Worm (Caenorhabditis elegans): Measurements from ENCODE around the gene C03B1.17.

Gene C03B1.17

DNA sequence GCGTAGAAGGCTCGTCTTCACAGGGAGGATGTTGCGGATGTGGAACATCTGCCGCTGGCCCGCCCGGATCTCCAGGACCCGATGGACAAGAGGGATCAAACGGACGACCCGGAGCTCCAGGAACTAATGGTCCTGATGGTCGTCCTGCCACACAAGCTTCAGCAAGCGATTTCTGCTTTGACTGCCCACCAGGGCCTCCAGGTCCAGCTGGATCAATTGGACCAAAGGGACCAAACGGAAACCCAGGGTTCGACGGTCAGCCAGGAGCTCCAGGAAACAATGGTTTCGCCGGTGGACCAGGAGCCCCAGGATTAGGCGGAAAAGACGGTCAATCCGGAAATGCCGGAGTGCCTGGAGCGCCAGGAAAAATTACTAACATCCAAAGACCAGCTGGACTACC is 38.8 kb upstream of the C03B1.17 start:
- TF ChIP-seq lin-26 (GFP tag; IDR thresholded peaks at IDR 0.05) (0 out of 2 replicates have a peak, but pooled peaks have one; percentile 20), F57A8.1 (GFP tag; optimal IDR thresholded peaks at IDR 0.05) (no peak), die-1 (tag; optimal IDR thresholded peaks at IDR 0.05) (no peak), ceh-79 (tag; optimal IDR thresholded peaks at IDR 0.05) (peak; percentile 16), F49E8.2 (tag; optimal IDR thresholded peaks at IDR 0.05; ENCODE audit: insufficient read depth) (no peak), zfh-2 (GFP tag; conservative IDR thresholded peaks at IDR 0.05) (peak; percentile 78), B0336.3 (GFP tag; IDR thresholded peaks at IDR 0.05) (peak; percentile 29; the same call in 1 of the 2 replicates), nhr-120 (GFP tag; IDR thresholded peaks at IDR 0.05) (no peak), egl-44 (GFP tag; IDR thresholded peaks at IDR 0.05) (no peak), Y95B8A.8 (GFP tag; IDR thresholded peaks at IDR 0.05) (no peak), hlh-26 (GFP tag; conservative IDR thresholded peaks at IDR 0.05) (no peak), madf-3 (GFP tag; IDR thresholded peaks at IDR 0.05) (no peak), egrh-3 (GFP tag; IDR thresholded peaks at IDR 0.05) (peak; percentile 58; the same call in 1 of the 2 replicates), him-1 (tag; optimal IDR thresholded peaks at IDR 0.05) (no peak)

DNA sequence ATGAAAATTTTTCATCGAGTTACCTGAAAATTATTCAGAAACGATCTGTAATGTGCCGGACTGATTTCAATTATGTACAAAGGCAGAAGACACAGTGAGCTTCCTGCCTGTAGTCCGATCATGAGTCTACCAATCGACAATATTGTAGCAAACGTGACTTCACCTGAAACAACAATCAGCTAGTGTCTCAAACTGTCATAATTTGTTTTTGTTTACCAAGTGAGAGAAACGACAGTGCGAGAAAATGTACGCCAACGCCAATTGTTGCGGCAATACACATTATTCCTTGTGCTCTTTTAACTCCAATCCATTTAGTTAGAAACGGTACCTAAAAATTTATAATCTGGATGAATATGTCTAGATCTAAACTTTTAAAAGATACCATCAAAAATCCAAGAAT is 36.1 kb upstream of the C03B1.17 start:
- no peak for TF ChIP-seq ztf-6 (GFP tag; IDR thresholded peaks at IDR 0.05)
- no peak for TF ChIP-seq ceh-91 (GFP tag; IDR thresholded peaks at IDR 0.05)
- no peak for TF ChIP-seq bed-1 (GFP tag; IDR thresholded peaks at IDR 0.05)
- no peak for TF ChIP-seq nhr-90 (tag; optimal IDR thresholded peaks at IDR 0.05)
- no peak for TF ChIP-seq cebp-1 (GFP tag; IDR thresholded peaks at IDR 0.05)
- no peak for TF ChIP-seq cebp-1 (tag; optimal IDR thresholded peaks at IDR 0.05)
- no peak for TF ChIP-seq snpc-1.1 (tag; optimal IDR thresholded peaks at IDR 0.05; ENCODE audit: insufficient read depth)
- no peak for TF ChIP-seq B0019.2 (GFP tag; conservative IDR thresholded peaks at IDR 0.05)
- TF ChIP-seq attf-6 (GFP tag; IDR thresholded peaks at IDR 0.05) = no peak
- TF ChIP-seq F55B11.4 (tag; optimal IDR thresholded peaks at IDR 0.05; ENCODE audit: borderline replicate concordance, insufficient read depth) = no peak
- TF ChIP-seq lsy-27 (tag; optimal IDR thresholded peaks at IDR 0.05; ENCODE audit: borderline replicate concordance, insufficient read depth) = no peak
- TF ChIP-seq nhr-80 (tag; optimal IDR thresholded peaks at IDR 0.05) = no peak
- TF ChIP-seq ekl-4 (GFP tag; IDR thresholded peaks at IDR 0.05) = no peak
- no peak for TF ChIP-seq sea-2 (GFP tag; IDR thresholded peaks at IDR 0.05)
- TF ChIP-seq F22D6.2 (tag; optimal IDR thresholded peaks at IDR 0.05) = no peak
- no peak for TF ChIP-seq egl-44 (GFP tag; IDR thresholded peaks at IDR 0.05)
- TF ChIP-seq F23B12.7 (tag; optimal IDR thresholded peaks at IDR 0.05; ENCODE audit: insufficient read depth) = no peak
- no peak for TF ChIP-seq lag-1 (GFP tag; IDR thresholded peaks at IDR 0.05)

DNA sequence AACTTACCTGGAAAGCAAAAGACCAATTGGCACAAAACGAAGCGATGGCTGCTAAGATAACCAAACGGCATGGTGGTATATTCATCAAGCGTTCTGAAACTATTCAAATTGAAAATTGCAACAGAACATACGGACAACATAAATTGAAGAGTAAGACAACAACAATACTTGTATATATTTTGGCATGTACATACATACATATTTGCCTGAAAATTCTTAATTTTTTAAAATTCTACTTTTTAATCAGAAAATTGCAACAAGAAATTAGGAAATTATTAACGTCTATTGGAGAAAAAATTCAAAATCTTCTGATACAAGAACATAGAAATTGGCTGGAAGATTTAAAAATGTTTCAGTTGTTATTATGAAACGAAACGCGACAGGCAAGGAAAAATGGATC is 35.5 kb upstream of the C03B1.17 start, which contains the start of gene C03B1.13:
C03B1.13 (minus strand) TSS at position 101 of the 400 bp plus-strand sequence.
- TF ChIP-seq ccch-3 (GFP tag; optimal IDR thresholded peaks at IDR 0.05) (no peak), lsl-1 (GFP tag; optimal IDR thresholded peaks at IDR 0.05) (no peak)

DNA sequence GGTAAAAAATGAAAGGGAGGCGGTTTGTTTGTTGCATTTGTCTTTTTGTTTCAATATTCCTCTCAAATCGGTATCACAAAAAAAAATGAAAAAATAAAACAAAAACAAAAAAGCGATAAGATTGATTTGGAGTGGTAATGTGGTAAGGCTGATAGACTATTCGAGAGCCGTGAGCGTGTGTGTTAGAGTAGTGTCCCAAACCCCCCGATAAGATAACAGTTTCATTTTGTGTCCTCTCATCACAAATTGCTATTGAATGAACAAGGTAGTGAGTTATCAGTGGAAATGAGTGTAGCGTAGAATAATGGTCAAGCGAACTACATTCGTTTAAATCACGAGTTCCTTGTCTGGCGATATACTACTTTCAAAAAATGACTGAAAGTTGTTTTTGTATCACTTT is 35.0 kb upstream of the C03B1.17 start:
- TF ChIP-seq let-607 (tag; optimal IDR thresholded peaks at IDR 0.05) (peak in 1 of 2 experiments; percentile 9), atf-7 (tag; optimal IDR thresholded peaks at IDR 0.05) (peak; percentile 3), rec-8 (tag; optimal IDR thresholded peaks at IDR 0.05) (no peak), rcor-1 (GFP tag; IDR thresholded peaks at IDR 0.05) (no peak), mxl-1 (tag; optimal IDR thresholded peaks at IDR 0.05) (no peak), nhr-80 (tag; optimal IDR thresholded peaks at IDR 0.05) (peak; percentile 93), nhr-90 (tag; optimal IDR thresholded peaks at IDR 0.05) (peak; percentile 16), ztf-22 (GFP tag; optimal IDR thresholded peaks at IDR 0.05) (peak; percentile 38), lsy-27 (tag; optimal IDR thresholded peaks at IDR 0.05; ENCODE audit: borderline replicate concordance, insufficient read depth) (no peak), nfyb-1 (GFP tag; IDR thresholded peaks at IDR 0.05) (peak; percentile 42; the same call in 1 of the 2 replicates), sptf-2 (GFP tag; optimal IDR thresholded peaks at IDR 0.05) (no peak), pbrm-1 (GFP tag; IDR thresholded peaks at IDR 0.05) (no peak), ZK185.1 (tag; optimal IDR thresholded peaks at IDR 0.05; ENCODE audit: poor library complexity, severe bottlenecking) (no peak), aptf-2 (GFP tag; conservative IDR thresholded peaks at IDR 0.05) (no peak)

Measured in whole organism, young adult.